Worm (Caenorhabditis elegans) whole organism, L3 larva: ENCODE data around the gene pcp-4.

Experiments used
- ZK546.5 ChIP-seq: sonication (generic microtip); optimal IDR thresholded peaks from 2 replicates; lab custom pipeline; 2017; ENCODE audit warnings: missing biosample characterization, missing genetic modification characterization
- ama-1 ChIP-seq: fragments of 150-350 bp; optimal IDR thresholded peaks from 2 replicates; lab custom pipeline; 2018
- ceh-16 ChIP-seq: sonication (generic microtip); optimal IDR thresholded peaks from 2 replicates; lab custom pipeline; 2017; ENCODE audit warnings: missing biosample characterization, missing genetic modification characterization
- ceh-82 ChIP-seq: fragments of 150-350 bp; optimal IDR thresholded peaks from 2 replicates; lab custom pipeline; 2014; ENCODE audit warnings: missing biosample characterization, missing genetic modification characterization
- ceh-9 ChIP-seq: sonication (generic microtip); optimal IDR thresholded peaks from 2 replicates; lab custom pipeline; 2018; ENCODE audit warnings: missing biosample characterization, missing genetic modification characterization
- egl-27 ChIP-seq: sonication (generic microtip); optimal IDR thresholded peaks from 4 replicates; lab custom pipeline; 2017; ENCODE audit warnings: missing biosample characterization, missing genetic modification reagents, missing genetic modification characterization
- egl-5 ChIP-seq: fragments of 150-350 bp; optimal IDR thresholded peaks from 2 replicates; lab custom pipeline; 2017; ENCODE audit warnings: missing biosample characterization, missing genetic modification reagents, missing genetic modification characterization, inconsistent platforms
- elt-1 ChIP-seq: fragments of 150-350 bp; optimal IDR thresholded peaks from 2 replicates; lab custom pipeline; 2014; ENCODE audit warnings: missing biosample characterization, missing genetic modification characterization
- elt-2 ChIP-seq: sonication (generic microtip); optimal IDR thresholded peaks from 2 replicates; lab custom pipeline; 2016; ENCODE audit warnings: missing genetic modification reagents, mild to moderate bottlenecking, missing genetic modification characterization, missing compliant biosample characterization
- elt-3 ChIP-seq, 3 experiments: fragments of 150-350 bp in 1 of 3; sonication (generic microtip) in 2 of 3; optimal IDR thresholded peaks; 2 replicates in 2 of 3; 4 replicates in 1 of 3; lab custom pipeline; 2014 to 2017; ENCODE audit warnings: missing biosample characterization in 3 of 3, missing genetic modification characterization in 3 of 3
- eor-1 ChIP-seq, 2 experiments: fragments of 150-350 bp; optimal IDR thresholded peaks; 2 replicates each; lab custom pipeline; 2014 to 2018; ENCODE audit warnings: missing biosample characterization in 2 of 2, missing genetic modification characterization in 2 of 2
- fkh-10 ChIP-seq: sonication (generic microtip); optimal IDR thresholded peaks from 2 replicates; lab custom pipeline; 2017; ENCODE audit warnings: missing biosample characterization, missing genetic modification reagents, missing genetic modification characterization
- hmg-11 ChIP-seq: sonication (generic microtip); optimal IDR thresholded peaks from 2 replicates; lab custom pipeline; 2016; ENCODE audit warnings: missing genetic modification characterization, missing compliant biosample characterization
- lin-39 ChIP-seq: fragments of 150-350 bp; optimal IDR thresholded peaks from 2 replicates; lab custom pipeline; 2018; ENCODE audit warnings: missing biosample characterization, missing genetic modification reagents, missing genetic modification characterization
- lsy-12 ChIP-seq: sonication (generic microtip); optimal IDR thresholded peaks from 2 replicates; lab custom pipeline; 2016; ENCODE audit warnings: mild to moderate bottlenecking, missing genetic modification characterization, missing compliant biosample characterization
- mml-1 ChIP-seq: fragments of 150-350 bp; sonication (generic microtip); optimal IDR thresholded peaks from 3 replicates; lab custom pipeline; 2014; ENCODE audit warnings: missing biosample characterization, missing genetic modification characterization
- nfya-1 ChIP-seq: sonication (generic microtip); optimal IDR thresholded peaks from 2 replicates; lab custom pipeline; 2017; ENCODE audit warnings: missing genetic modification characterization, mild to moderate bottlenecking, missing compliant biosample characterization, antibody characterized with exemption, moderate library complexity; ENCODE audit not compliant: insufficient read depth
- nhr-11 ChIP-seq: fragments of 150-350 bp; optimal IDR thresholded peaks from 2 replicates; lab custom pipeline; 2014; ENCODE audit warnings: missing biosample characterization, missing genetic modification characterization
- nhr-12 ChIP-seq: fragments of 150-350 bp; optimal IDR thresholded peaks from 2 replicates; lab custom pipeline; 2014; ENCODE audit warnings: missing biosample characterization, missing genetic modification characterization
- nhr-237 ChIP-seq: fragments of 150-350 bp; optimal IDR thresholded peaks from 2 replicates; lab custom pipeline; 2014; ENCODE audit warnings: missing biosample characterization, missing genetic modification characterization
- nhr-25 ChIP-seq: sonication (generic microtip); optimal IDR thresholded peaks from 2 replicates; lab custom pipeline; 2017; ENCODE audit warnings: missing biosample characterization, missing genetic modification characterization
- nhr-43 ChIP-seq: sonication (generic microtip); optimal IDR thresholded peaks from 2 replicates; lab custom pipeline; 2016; ENCODE audit warnings: mild to moderate bottlenecking, missing genetic modification characterization, missing compliant biosample characterization; ENCODE audit not compliant: poor library complexity, severe bottlenecking
- nhr-67 ChIP-seq: fragments of 150-350 bp; optimal IDR thresholded peaks from 2 replicates; lab custom pipeline; 2014; ENCODE audit warnings: missing biosample characterization, missing genetic modification characterization
- nhr-76 ChIP-seq: fragments of 150-350 bp; sonication (generic microtip); optimal IDR thresholded peaks from 5 replicates; lab custom pipeline; 2014; ENCODE audit warnings: missing biosample characterization, missing genetic modification characterization
- pha-4 ChIP-seq: fragments of 150-350 bp; optimal IDR thresholded peaks from 2 replicates; lab custom pipeline; 2014; ENCODE audit warnings: missing biosample characterization, missing genetic modification reagents, missing genetic modification characterization
- pqm-1 ChIP-seq: fragments of 150-350 bp; optimal IDR thresholded peaks from 2 replicates; lab custom pipeline; 2017; ENCODE audit warnings: missing biosample characterization, missing genetic modification characterization, inconsistent platforms
- sea-2 ChIP-seq: fragments of 150-350 bp; sonication (generic microtip); optimal IDR thresholded peaks from 4 replicates; lab custom pipeline; 2014; ENCODE audit warnings: missing biosample characterization, missing genetic modification reagents, missing genetic modification characterization
- skn-1 ChIP-seq: fragments of 150-350 bp; optimal IDR thresholded peaks from 2 replicates; lab custom pipeline; 2014; ENCODE audit warnings: missing biosample characterization, missing genetic modification characterization
- unc-62 ChIP-seq: fragments of 150-350 bp; sonication (generic microtip); optimal IDR thresholded peaks from 4 replicates; lab custom pipeline; 2014; ENCODE audit warnings: missing biosample characterization, missing genetic modification reagents, missing genetic modification characterization
- zag-1 ChIP-seq: fragments of 150-350 bp; optimal IDR thresholded peaks from 2 replicates; lab custom pipeline; 2014; ENCODE audit warnings: missing biosample characterization, missing genetic modification characterization
- ztf-11 ChIP-seq: fragments of 150-350 bp; optimal IDR thresholded peaks from 2 replicates; lab custom pipeline; 2014; ENCODE audit warnings: missing biosample characterization, missing genetic modification characterization

pcp-4 gene

ce11 chrV:19790248-19790647 lies 40.6 kb downstream of the pcp-4 start:
- TF ChIP-seq nhr-25 (no peak), elt-2 (tag; lab: Kevin White, UChicago) (no peak), eor-1 (tag; optimal IDR thresholded peaks at IDR 0.05; lab: Kevin White, UChicago) (no peak), nhr-43 (tag; lab: Kevin White, UChicago) (no peak), ztf-11 (no peak), nhr-67 (tag; lab: Kevin White, UChicago) (no peak), ZK546.5 (tag; lab: Kevin White, UChicago) (no peak), ceh-82 (no peak), fkh-10 (GFP tag; lab: Kevin White, UChicago) (no peak), mml-1 (tag; lab: Kevin White, UChicago) (no peak), sea-2 (GFP tag; lab: Kevin White, UChicago) (no peak), hmg-11 (tag; lab: Kevin White, UChicago) (no peak), pha-4 (tag; lab: Kevin White, UChicago) (no peak), elt-1 (tag; lab: Kevin White, UChicago) (no peak), egl-27 (tag; lab: Kevin White, UChicago) (no peak), ama-1 (no peak), ceh-16 (no peak), nhr-237 (tag; lab: Kevin White, UChicago) (no peak), nhr-11 (tag; lab: Kevin White, UChicago) (no peak)

ce11 chrV:19788360-19788759 lies 42.5 kb downstream of the pcp-4 start, which contains the start of gene clec-258:
Gene clec-258, plus strand, starts transcription at chrV:19788440.
- peak; percentile 51 for TF ChIP-seq pqm-1 (tag; lab: Kevin White, UChicago)
- TF ChIP-seq egl-5 (tag; lab: Kevin White, UChicago), result no peak
- no peak for TF ChIP-seq nhr-12 (tag; lab: Kevin White, UChicago)
- peak; percentile 50 for TF ChIP-seq elt-2 (tag; lab: Kevin White, UChicago)
- no peak for TF ChIP-seq pha-4 (tag; lab: Kevin White, UChicago)
- TF ChIP-seq elt-3 (tag; optimal IDR thresholded peaks at IDR 0.05; lab: Kevin White, UChicago), result no peak

- TF ChIP-seq lsy-12 (tag; lab: Kevin White, UChicago) (no peak), ama-1 (no peak), ceh-82 (no peak), ZK546.5 (tag; lab: Kevin White, UChicago) (no peak), unc-62 (GFP tag; lab: Kevin White, UChicago) (no peak), nhr-76 (tag; lab: Kevin White, UChicago) (no peak), sea-2 (GFP tag; lab: Kevin White, UChicago) (no peak), pqm-1 (tag; lab: Kevin White, UChicago) (no peak), ztf-11 (no peak), nhr-25 (no peak), nfya-1 (no peak)
These were observed 47.0 kb downstream of the pcp-4 start, which contains the start of gene srt-45 for ce11 chrV:19783829-19784228. Gene srt-45, plus strand, starts transcription at chrV:19784129.

ce11 chrV:19779220-19779619 lies 51.6 kb downstream of the pcp-4 start:
- no peak for TF ChIP-seq skn-1 (tag; lab: Kevin White, UChicago)
- no peak for TF ChIP-seq lin-39
- TF ChIP-seq nhr-43 (tag; lab: Kevin White, UChicago), result no peak
- TF ChIP-seq elt-3 (tag; optimal IDR thresholded peaks at IDR 0.05; lab: Kevin White, UChicago), result no peak
- no peak for TF ChIP-seq egl-27 (tag; lab: Kevin White, UChicago)
- no peak for TF ChIP-seq ceh-9 (tag; lab: Kevin White, UChicago)
- TF ChIP-seq ceh-82, result no peak
- TF ChIP-seq unc-62 (GFP tag; lab: Kevin White, UChicago), result no peak
- no peak for TF ChIP-seq ztf-11
- TF ChIP-seq hmg-11 (tag; lab: Kevin White, UChicago), result no peak
- TF ChIP-seq, all 47 proteins: peak for 0

- TF ChIP-seq lsy-12 (tag; lab: Kevin White, UChicago) (no peak), ama-1 (no peak), zag-1 (tag; lab: Kevin White, UChicago) (no peak), ztf-11 (no peak), ceh-9 (tag; lab: Kevin White, UChicago) (no peak), unc-62 (GFP tag; lab: Kevin White, UChicago) (no peak)
These were observed 52.2 kb downstream of the pcp-4 start, which contains the start of gene fbxa-194 for ce11 chrV:19778608-19779007. Gene fbxa-194, minus strand, starts transcription at chrV:19778708.
